Worm (Caenorhabditis elegans) whole organism, early embryonic: Measurements from ENCODE around the gene vps-33.2.

Experiments
- hmg-4 ChIP-seq: fragments of 200-800 bp; sonication (Bioruptor generic); optimal IDR thresholded peaks from 2 replicates; lab custom pipeline; 2018; ENCODE audit warnings: mild to moderate bottlenecking, missing genetic modification characterization, missing compliant biosample characterization
- tbx-37 ChIP-seq: fragments of 200-800 bp; sonication (Bioruptor generic); conservative IDR thresholded peaks from 2 replicates; pipeline ENCODE4 v1.3.6; 2022; ENCODE audit warnings: missing genetic modification reagents, missing genetic modification characterization, missing compliant biosample characterization

ce11 chrII:6581236-6581635 lies 19.8 kb upstream of the vps-33.2 start, which contains the start of gene C56C10.6:
- TF ChIP-seq tbx-37 (no peak), hmg-4 (GFP tag; lab: Kevin White, UChicago) (no peak)
